Worm (Caenorhabditis elegans) whole organism, L3 larva: Measurements from ENCODE around the gene ssl-1.

Experiments used
- R02D3.7 ChIP-seq: fragments of 150-350 bp; optimal IDR thresholded peaks from 2 replicates; lab custom pipeline; 2014; ENCODE audit warnings: missing biosample characterization, missing genetic modification characterization
- ZK546.5 ChIP-seq: sonication (generic microtip); optimal IDR thresholded peaks from 2 replicates; lab custom pipeline; 2017; ENCODE audit warnings: missing biosample characterization, missing genetic modification characterization
- aly-2 ChIP-seq: fragments of 150-350 bp; optimal IDR thresholded peaks from 2 replicates; lab custom pipeline; 2014; ENCODE audit warnings: missing biosample characterization, missing genetic modification characterization
- ama-1 ChIP-seq: fragments of 150-350 bp; optimal IDR thresholded peaks from 2 replicates; lab custom pipeline; 2018
- ceh-16 ChIP-seq: sonication (generic microtip); optimal IDR thresholded peaks from 2 replicates; lab custom pipeline; 2017; ENCODE audit warnings: missing biosample characterization, missing genetic modification characterization
- ceh-28 ChIP-seq: fragments of 150-350 bp; optimal IDR thresholded peaks from 2 replicates; lab custom pipeline; 2014; ENCODE audit warnings: missing biosample characterization, missing genetic modification reagents, missing genetic modification characterization
- ceh-82 ChIP-seq: fragments of 150-350 bp; optimal IDR thresholded peaks from 2 replicates; lab custom pipeline; 2014; ENCODE audit warnings: missing biosample characterization, missing genetic modification characterization
- ceh-9 ChIP-seq: sonication (generic microtip); optimal IDR thresholded peaks from 2 replicates; lab custom pipeline; 2018; ENCODE audit warnings: missing biosample characterization, missing genetic modification characterization
- daf-12 ChIP-seq: fragments of 150-350 bp; optimal IDR thresholded peaks from 2 replicates; lab custom pipeline; 2014; ENCODE audit warnings: missing biosample characterization, missing genetic modification reagents, missing genetic modification characterization
- egl-27 ChIP-seq: sonication (generic microtip); optimal IDR thresholded peaks from 4 replicates; lab custom pipeline; 2017; ENCODE audit warnings: missing biosample characterization, missing genetic modification reagents, missing genetic modification characterization
- egl-5 ChIP-seq: fragments of 150-350 bp; optimal IDR thresholded peaks from 2 replicates; lab custom pipeline; 2017; ENCODE audit warnings: missing biosample characterization, missing genetic modification reagents, missing genetic modification characterization, inconsistent platforms
- elt-1 ChIP-seq: fragments of 150-350 bp; optimal IDR thresholded peaks from 2 replicates; lab custom pipeline; 2014; ENCODE audit warnings: missing biosample characterization, missing genetic modification characterization
- elt-2 ChIP-seq: sonication (generic microtip); optimal IDR thresholded peaks from 2 replicates; lab custom pipeline; 2016; ENCODE audit warnings: missing genetic modification reagents, mild to moderate bottlenecking, missing genetic modification characterization, missing compliant biosample characterization
- elt-3 ChIP-seq, 3 experiments: fragments of 150-350 bp in 1 of 3; sonication (generic microtip) in 2 of 3; optimal IDR thresholded peaks; 2 replicates in 2 of 3; 4 replicates in 1 of 3; lab custom pipeline; 2014 to 2017; ENCODE audit warnings: missing biosample characterization in 3 of 3, missing genetic modification characterization in 3 of 3
- eor-1 ChIP-seq, 2 experiments: fragments of 150-350 bp; optimal IDR thresholded peaks; 2 replicates each; lab custom pipeline; 2014 to 2018; ENCODE audit warnings: missing biosample characterization in 2 of 2, missing genetic modification characterization in 2 of 2
- fkh-10 ChIP-seq: sonication (generic microtip); optimal IDR thresholded peaks from 2 replicates; lab custom pipeline; 2017; ENCODE audit warnings: missing biosample characterization, missing genetic modification reagents, missing genetic modification characterization
- fkh-2 ChIP-seq: fragments of 150-350 bp; optimal IDR thresholded peaks from 2 replicates; lab custom pipeline; 2014; ENCODE audit warnings: missing biosample characterization, missing genetic modification reagents, missing genetic modification characterization
- fos-1 ChIP-seq: fragments of 150-350 bp; optimal IDR thresholded peaks from 2 replicates; lab custom pipeline; 2014; ENCODE audit warnings: missing biosample characterization, missing genetic modification characterization
- hmg-11 ChIP-seq: sonication (generic microtip); optimal IDR thresholded peaks from 2 replicates; lab custom pipeline; 2016; ENCODE audit warnings: missing genetic modification characterization, missing compliant biosample characterization
- jun-1 ChIP-seq: fragments of 150-350 bp; optimal IDR thresholded peaks from 2 replicates; lab custom pipeline; 2014; ENCODE audit warnings: missing biosample characterization, missing genetic modification reagents, missing genetic modification characterization
- lin-15B ChIP-seq: fragments of 150-350 bp; optimal IDR thresholded peaks from 2 replicates; lab custom pipeline; 2014; ENCODE audit warnings: missing biosample characterization, missing genetic modification characterization
- lin-39 ChIP-seq: fragments of 150-350 bp; optimal IDR thresholded peaks from 2 replicates; lab custom pipeline; 2018; ENCODE audit warnings: missing biosample characterization, missing genetic modification reagents, missing genetic modification characterization
- lsy-12 ChIP-seq: sonication (generic microtip); optimal IDR thresholded peaks from 2 replicates; lab custom pipeline; 2016; ENCODE audit warnings: mild to moderate bottlenecking, missing genetic modification characterization, missing compliant biosample characterization
- mdl-1 ChIP-seq: fragments of 150-350 bp; optimal IDR thresholded peaks from 2 replicates; lab custom pipeline; 2014; ENCODE audit warnings: missing biosample characterization, missing genetic modification characterization
- mml-1 ChIP-seq: fragments of 150-350 bp; sonication (generic microtip); optimal IDR thresholded peaks from 3 replicates; lab custom pipeline; 2014; ENCODE audit warnings: missing biosample characterization, missing genetic modification characterization
- nfya-1 ChIP-seq: sonication (generic microtip); optimal IDR thresholded peaks from 2 replicates; lab custom pipeline; 2017; ENCODE audit warnings: missing genetic modification characterization, mild to moderate bottlenecking, missing compliant biosample characterization, antibody characterized with exemption, moderate library complexity; ENCODE audit not compliant: insufficient read depth
- nhr-11 ChIP-seq: fragments of 150-350 bp; optimal IDR thresholded peaks from 2 replicates; lab custom pipeline; 2014; ENCODE audit warnings: missing biosample characterization, missing genetic modification characterization
- nhr-12 ChIP-seq: fragments of 150-350 bp; optimal IDR thresholded peaks from 2 replicates; lab custom pipeline; 2014; ENCODE audit warnings: missing biosample characterization, missing genetic modification characterization
- nhr-23 ChIP-seq: fragments of 150-350 bp; optimal IDR thresholded peaks from 2 replicates; lab custom pipeline; 2014; ENCODE audit warnings: missing biosample characterization, missing genetic modification reagents, missing genetic modification characterization
- nhr-237 ChIP-seq: fragments of 150-350 bp; optimal IDR thresholded peaks from 2 replicates; lab custom pipeline; 2014; ENCODE audit warnings: missing biosample characterization, missing genetic modification characterization
- nhr-25 ChIP-seq: sonication (generic microtip); optimal IDR thresholded peaks from 2 replicates; lab custom pipeline; 2017; ENCODE audit warnings: missing biosample characterization, missing genetic modification characterization
- nhr-28 ChIP-seq: fragments of 150-350 bp; optimal IDR thresholded peaks from 2 replicates; lab custom pipeline; 2014; ENCODE audit warnings: missing biosample characterization, missing genetic modification characterization
- nhr-43 ChIP-seq: sonication (generic microtip); optimal IDR thresholded peaks from 2 replicates; lab custom pipeline; 2016; ENCODE audit warnings: mild to moderate bottlenecking, missing genetic modification characterization, missing compliant biosample characterization; ENCODE audit not compliant: poor library complexity, severe bottlenecking
- nhr-67 ChIP-seq: fragments of 150-350 bp; optimal IDR thresholded peaks from 2 replicates; lab custom pipeline; 2014; ENCODE audit warnings: missing biosample characterization, missing genetic modification characterization
- nhr-76 ChIP-seq: fragments of 150-350 bp; sonication (generic microtip); optimal IDR thresholded peaks from 5 replicates; lab custom pipeline; 2014; ENCODE audit warnings: missing biosample characterization, missing genetic modification characterization
- nhr-77 ChIP-seq: fragments of 150-350 bp; optimal IDR thresholded peaks from 2 replicates; lab custom pipeline; 2014; ENCODE audit warnings: missing biosample characterization, missing genetic modification characterization
- pha-4 ChIP-seq: fragments of 150-350 bp; optimal IDR thresholded peaks from 2 replicates; lab custom pipeline; 2014; ENCODE audit warnings: missing biosample characterization, missing genetic modification reagents, missing genetic modification characterization
- pqm-1 ChIP-seq: fragments of 150-350 bp; optimal IDR thresholded peaks from 2 replicates; lab custom pipeline; 2017; ENCODE audit warnings: missing biosample characterization, missing genetic modification characterization, inconsistent platforms
- sea-2 ChIP-seq: fragments of 150-350 bp; sonication (generic microtip); optimal IDR thresholded peaks from 4 replicates; lab custom pipeline; 2014; ENCODE audit warnings: missing biosample characterization, missing genetic modification reagents, missing genetic modification characterization
- skn-1 ChIP-seq: fragments of 150-350 bp; optimal IDR thresholded peaks from 2 replicates; lab custom pipeline; 2014; ENCODE audit warnings: missing biosample characterization, missing genetic modification characterization
- snpc-4 ChIP-seq: fragments of 150-350 bp; optimal IDR thresholded peaks from 2 replicates; lab custom pipeline; 2014; ENCODE audit warnings: missing biosample characterization, missing genetic modification characterization
- tbx-2 ChIP-seq: sonication (generic microtip); optimal IDR thresholded peaks from 2 replicates; lab custom pipeline; 2016; ENCODE audit warnings: mild to moderate bottlenecking, missing genetic modification characterization, missing compliant biosample characterization
- unc-39 ChIP-seq: sonication (generic microtip); optimal IDR thresholded peaks from 4 replicates; lab custom pipeline; 2017; ENCODE audit warnings: missing biosample characterization, missing genetic modification characterization
- unc-62 ChIP-seq: fragments of 150-350 bp; sonication (generic microtip); optimal IDR thresholded peaks from 4 replicates; lab custom pipeline; 2014; ENCODE audit warnings: missing biosample characterization, missing genetic modification reagents, missing genetic modification characterization
- zag-1 ChIP-seq: fragments of 150-350 bp; optimal IDR thresholded peaks from 2 replicates; lab custom pipeline; 2014; ENCODE audit warnings: missing biosample characterization, missing genetic modification characterization
- ztf-11 ChIP-seq: fragments of 150-350 bp; optimal IDR thresholded peaks from 2 replicates; lab custom pipeline; 2014; ENCODE audit warnings: missing biosample characterization, missing genetic modification characterization
- ztf-4 ChIP-seq: fragments of 150-350 bp; optimal IDR thresholded peaks from 2 replicates; lab custom pipeline; 2014; ENCODE audit warnings: missing biosample characterization, missing genetic modification characterization

ssl-1 gene

ce11 chrIII:12687382-12687781, 27.0 kb upstream of the ssl-1 start:
- no peak for TF ChIP-seq pqm-1 (tag; lab: Kevin White, UChicago)
- no peak for TF ChIP-seq lsy-12
- TF ChIP-seq, all 47 proteins: peak for 0

- peak; percentile 97 for TF ChIP-seq lin-15B
- peak; percentile 75 for TF ChIP-seq nhr-23 (tag; lab: Kevin White, UChicago)
- TF ChIP-seq skn-1 (tag; lab: Kevin White, UChicago), result peak; percentile 64
- TF ChIP-seq nhr-43 (tag; lab: Kevin White, UChicago), result no peak
- peak; percentile 54 for TF ChIP-seq snpc-4
- TF ChIP-seq lin-39, result peak; percentile 79
- TF ChIP-seq ama-1 (lab: Kevin White, UChicago), result no peak
- no peak for TF ChIP-seq sea-2 (GFP tag; lab: Kevin White, UChicago)
- TF ChIP-seq elt-1 (tag; lab: Kevin White, UChicago), result no peak
- TF ChIP-seq ceh-9, result no peak
- no peak for TF ChIP-seq tbx-2 (tag; lab: Kevin White, UChicago)
- peak; percentile 72 for TF ChIP-seq hmg-11 (tag; lab: Kevin White, UChicago)
- TF ChIP-seq egl-5 (tag; lab: Kevin White, UChicago), result peak; percentile 82
- TF ChIP-seq nhr-67 (tag; lab: Kevin White, UChicago), result no peak
- TF ChIP-seq jun-1 (tag; lab: Kevin White, UChicago), result no peak
- TF ChIP-seq nhr-25, result peak; percentile 74
- no peak for TF ChIP-seq ztf-11 (tag; lab: Kevin White, UChicago)
- TF ChIP-seq nhr-12 (tag; lab: Kevin White, UChicago), result no peak
- no peak for TF ChIP-seq fos-1 (tag; lab: Kevin White, UChicago)
- TF ChIP-seq ztf-4 (tag; lab: Kevin White, UChicago), result no peak
- TF ChIP-seq nhr-76, result no peak
- TF ChIP-seq elt-3 (tag; optimal IDR thresholded peaks at IDR 0.05; lab: Kevin White, UChicago), result no peak
- TF ChIP-seq mdl-1, result no peak
- TF ChIP-seq ceh-82 (tag; lab: Kevin White, UChicago), result no peak
- peak; percentile 24 for TF ChIP-seq elt-2 (tag; lab: Kevin White, UChicago)
- peak; percentile 94 for TF ChIP-seq pha-4
- no peak for TF ChIP-seq eor-1 (tag; optimal IDR thresholded peaks at IDR 0.05; lab: Kevin White, UChicago)
- TF ChIP-seq aly-2 (tag; lab: Kevin White, UChicago), result no peak
- no peak for TF ChIP-seq nhr-77 (tag; lab: Kevin White, UChicago)
- peak; percentile 25 for TF ChIP-seq R02D3.7 (tag; lab: Kevin White, UChicago)
- no peak for TF ChIP-seq lsy-12
- TF ChIP-seq fkh-2 (tag; lab: Kevin White, UChicago), result no peak
- TF ChIP-seq nfya-1 (tag; lab: Kevin White, UChicago), result peak; percentile 96
- TF ChIP-seq pqm-1 (tag; lab: Kevin White, UChicago), result no peak
- TF ChIP-seq unc-39 (tag; lab: Kevin White, UChicago), result no peak
- no peak for TF ChIP-seq daf-12 (tag; lab: Kevin White, UChicago)
- no peak for TF ChIP-seq unc-62 (GFP tag; lab: Kevin White, UChicago)
- no peak for TF ChIP-seq ceh-16 (tag; lab: Kevin White, UChicago)
- TF ChIP-seq nhr-11 (tag; lab: Kevin White, UChicago), result no peak
- TF ChIP-seq nhr-237 (tag; lab: Kevin White, UChicago), result no peak
- no peak for TF ChIP-seq ceh-28
- TF ChIP-seq ZK546.5 (tag; lab: Kevin White, UChicago), result no peak
- TF ChIP-seq egl-27 (tag; lab: Kevin White, UChicago), result no peak
- no peak for TF ChIP-seq nhr-28 (tag; lab: Kevin White, UChicago)
- no peak for TF ChIP-seq fkh-10
- no peak for TF ChIP-seq mml-1 (tag; lab: Kevin White, UChicago)
- no peak for TF ChIP-seq zag-1 (tag; lab: Kevin White, UChicago)
- TF ChIP-seq, all 47 proteins: peak for 12
Measured at ce11 chrIII:12687872-12688375, 26.4 kb upstream of the ssl-1 start, which contains the start of the genes rsp-3 and spin-4. TSS of gene rsp-3 (minus strand) at chrIII:12687922. TSS of gene spin-4 (plus strand) at chrIII:12688318.
